Fruit fly (Drosophila melanogaster): ENCODE measurements around the gene SecS.

The SecS gene

dm6 chr3R:5617923-5618623 lies 16.8 kb downstream of the SecS start:
- TF ChIP-seq esn (GFP tag; optimal IDR thresholded peaks at IDR 0.05) (peak; percentile 47), Hr39 (GFP tag; optimal IDR thresholded peaks at IDR 0.05) (peak; percentile 51), OdsH (GFP tag; optimal IDR thresholded peaks at IDR 0.05) (peak; percentile 49), Hr38 (GFP tag; optimal IDR thresholded peaks at IDR 0.05) (no peak), CG6792 (GFP tag; optimal IDR thresholded peaks at IDR 0.05) (peak; percentile 24), Smox (GFP tag; optimal IDR thresholded peaks at IDR 0.05) (peak; percentile 8), CG10669 (GFP tag; optimal IDR thresholded peaks at IDR 0.05) (peak; percentile 25), Blimp-1 (GFP tag; optimal IDR thresholded peaks at IDR 0.05) (no peak), CG8319 (GFP tag; optimal IDR thresholded peaks at IDR 0.05) (no peak), eg (GFP tag; IDR thresholded peaks at IDR 0.05) (peak; percentile 55; the same call in 1 of the 3 replicates), Hr4 (GFP tag; optimal IDR thresholded peaks at IDR 0.05) (peak; percentile 64), dsx (GFP tag; optimal IDR thresholded peaks at IDR 0.05; ENCODE audit: poor library complexity, severe bottlenecking) (peak; percentile 2), spab (GFP tag; optimal IDR thresholded peaks at IDR 0.05) (no peak), ss (GFP tag; optimal IDR thresholded peaks at IDR 0.05) (no peak), Eip78C (GFP tag) (peak; percentile 76), achi (GFP tag; optimal IDR thresholded peaks at IDR 0.05) (peak; percentile 18), CG10631 (GFP tag; optimal IDR thresholded peaks at IDR 0.05) (no peak), salr (GFP tag; optimal IDR thresholded peaks at IDR 0.05) (no peak), CG15336 (GFP tag; IDR thresholded peaks at IDR 0.05) (peak; percentile 57), CG11762 (GFP tag; optimal IDR thresholded peaks at IDR 0.05; ENCODE audit: insufficient read depth) (no peak), Sox14 (GFP tag; optimal IDR thresholded peaks at IDR 0.05) (peak; percentile 74), CG11902 (GFP tag; optimal IDR thresholded peaks at IDR 0.05) (peak; percentile 34), topi (GFP tag; optimal IDR thresholded peaks at IDR 0.05) (peak; percentile 50), lz (GFP tag; optimal IDR thresholded peaks at IDR 0.05) (peak; percentile 40), CG3919 (GFP tag; optimal IDR thresholded peaks at IDR 0.05) (peak; percentile 57), Lpt (GFP tag; optimal IDR thresholded peaks at IDR 0.05) (peak; percentile 34), Ets21C (GFP tag; optimal IDR thresholded peaks at IDR 0.05) (no peak), acj6 (GFP tag; optimal IDR thresholded peaks at IDR 0.05) (peak; percentile 45), Sox102F (GFP tag; optimal IDR thresholded peaks at IDR 0.05) (no peak), CG6163 (GFP tag; IDR thresholded peaks at IDR 0.05) (peak; percentile 72), Eip75B (GFP tag; optimal IDR thresholded peaks at IDR 0.05) (peak; percentile 52), CG7368 (GFP tag; optimal IDR thresholded peaks at IDR 0.05) (no peak), CG1621 (tag; optimal IDR thresholded peaks at IDR 0.05) (peak; percentile 19), Met (GFP tag; optimal IDR thresholded peaks at IDR 0.05) (peak; percentile 52), CG8632 (GFP tag; optimal IDR thresholded peaks at IDR 0.05) (peak; percentile 23), fd85E (GFP tag; optimal IDR thresholded peaks at IDR 0.05) (no peak), CG16779 (tag; optimal IDR thresholded peaks at IDR 0.05) (no peak), CG11294 (GFP tag; IDR thresholded peaks at IDR 0.05) (no peak), CG32006 (GFP tag; optimal IDR thresholded peaks at IDR 0.05) (peak; percentile 68), CG6808 (GFP tag; optimal IDR thresholded peaks at IDR 0.05) (no peak), CG31627 (GFP tag; optimal IDR thresholded peaks at IDR 0.05) (peak; percentile 47), svp (GFP tag) (peak; percentile 66), CG3032 (tag; optimal IDR thresholded peaks at IDR 0.05) (peak; percentile 17), vri (GFP tag; optimal IDR thresholded peaks at IDR 0.05) (no peak), CG8119 (GFP tag; IDR thresholded peaks at IDR 0.05) (peak; percentile 59; the same call in 2 of the 3 replicates), fd59A (GFP tag; optimal IDR thresholded peaks at IDR 0.05) (no peak), CG6854 (GFP tag; optimal IDR thresholded peaks at IDR 0.05) (no peak), cyc (GFP tag; optimal IDR thresholded peaks at IDR 0.05) (peak; percentile 45), fkh (GFP tag; optimal IDR thresholded peaks at IDR 0.05) (no peak), CG6276 (GFP tag; optimal IDR thresholded peaks at IDR 0.05) (peak; percentile 34), net (GFP tag; optimal IDR thresholded peaks at IDR 0.05) (peak; percentile 27)

Measured in whole organism, prepupa.